Worm (Caenorhabditis elegans): ENCODE measurements around the gene srt-3.
"Not testable (repeated sequence)": the region's sequence is repeated elsewhere in the genome, so short reads cannot be mapped to it uniquely, and the experiment has no call there.

srt-3 gene

ce11 chrV:4271258-4271657 lies 11.3 kb upstream of the srt-3 start, which contains the start of gene srt-38:
TSS of gene srt-38 (minus strand) at chrV:4271358.
- TF ChIP-seq K11D2.4 (GFP tag; IDR thresholded peaks at IDR 0.05); F49E8.2 (tag; optimal IDR thresholded peaks at IDR 0.05; ENCODE audit: insufficient read depth); unc-130 (GFP tag; optimal IDR thresholded peaks at IDR 0.05): not testable (repeated sequence)

ce11 chrV:4268213-4268612 lies 8.2 kb upstream of the srt-3 start, which contains the start of gene srt-36:
TSS of gene srt-36 (minus strand) at chrV:4268313.
- TF ChIP-seq aptf-2 (GFP tag; conservative IDR thresholded peaks at IDR 0.05); lin-26 (GFP tag; IDR thresholded peaks at IDR 0.05); madf-8 (GFP tag; conservative IDR thresholded peaks at IDR 0.05): not testable (repeated sequence)

- TF ChIP-seq unc-130 (GFP tag; optimal IDR thresholded peaks at IDR 0.05) (no peak), ceh-91 (GFP tag; IDR thresholded peaks at IDR 0.05) (no peak), mxl-1 (tag; optimal IDR thresholded peaks at IDR 0.05) (no peak), die-1 (tag; optimal IDR thresholded peaks at IDR 0.05) (no peak), F52B5.7 (tag; optimal IDR thresholded peaks at IDR 0.05) (no peak), F49E8.2 (tag; optimal IDR thresholded peaks at IDR 0.05; ENCODE audit: insufficient read depth) (no peak), ceh-100 (GFP tag; IDR thresholded peaks at IDR 0.05) (no peak), rpc-1 (optimal IDR thresholded peaks at IDR 0.05) (no peak), rpc-1 (tag; optimal IDR thresholded peaks at IDR 0.05) (no peak), T26A5.8 (tag; optimal IDR thresholded peaks at IDR 0.05) (no peak), madf-6 (GFP tag; IDR thresholded peaks at IDR 0.05) (no peak), aptf-2 (GFP tag; conservative IDR thresholded peaks at IDR 0.05) (no peak)
Observed at ce11 chrV:4264516-4264915, 4.5 kb upstream of the srt-3 start, which contains the start of gene srt-35. TSS of gene srt-35 (minus strand) at chrV:4264616.

- TF ChIP-seq C17E4.6 (GFP tag; IDR thresholded peaks at IDR 0.05) (no peak), rpc-1 (optimal IDR thresholded peaks at IDR 0.05) (no peak), rpc-1 (tag; optimal IDR thresholded peaks at IDR 0.05) (no peak), B0261.1 (tag; optimal IDR thresholded peaks at IDR 0.05) (no peak), ceh-91 (GFP tag; IDR thresholded peaks at IDR 0.05) (no peak), attf-6 (GFP tag; IDR thresholded peaks at IDR 0.05) (no peak), sdz-38 (tag; optimal IDR thresholded peaks at IDR 0.05) (no peak), ceh-27 (GFP tag; optimal IDR thresholded peaks at IDR 0.05) (no peak), die-1 (tag; optimal IDR thresholded peaks at IDR 0.05) (no peak), egl-18 (GFP tag; IDR thresholded peaks at IDR 0.05) (no peak), ceh-100 (GFP tag; IDR thresholded peaks at IDR 0.05) (no peak), Y53G8AR.9 (GFP tag; conservative IDR thresholded peaks at IDR 0.05) (no peak), cebp-1 (GFP tag; IDR thresholded peaks at IDR 0.05) (no peak), cebp-1 (tag; optimal IDR thresholded peaks at IDR 0.05) (no peak), T07F8.4 (tag; optimal IDR thresholded peaks at IDR 0.05) (no peak), madf-10 (tag; optimal IDR thresholded peaks at IDR 0.05) (no peak), bed-2 (GFP tag; IDR thresholded peaks at IDR 0.05) (no peak)
Observed at ce11 chrV:4261385-4261784, 1.4 kb upstream of the srt-3 start.

ce11 chrV:4256474-4256873 lies 3.5 kb downstream of the srt-3 start, which contains the start of gene srt-14:
TSS of gene srt-14 (minus strand) at chrV:4256574.
- TF ChIP-seq bed-2 (GFP tag; IDR thresholded peaks at IDR 0.05) (no peak), attf-3 (GFP tag; conservative IDR thresholded peaks at IDR 0.05) (no peak), nfyb-1 (GFP tag; IDR thresholded peaks at IDR 0.05) (no peak), bed-1 (GFP tag; IDR thresholded peaks at IDR 0.05) (no peak), attf-6 (GFP tag; IDR thresholded peaks at IDR 0.05) (no peak), hrde-1 (tag; optimal IDR thresholded peaks at IDR 0.05; ENCODE audit: borderline replicate concordance) (no peak), F52B5.7 (tag; optimal IDR thresholded peaks at IDR 0.05) (no peak), lir-1 (GFP tag; conservative IDR thresholded peaks at IDR 0.05) (no peak), attf-5 (GFP tag; optimal IDR thresholded peaks at IDR 0.05) (no peak), lin-26 (GFP tag; IDR thresholded peaks at IDR 0.05) (no peak)
